Fruit fly (Drosophila melanogaster): ENCODE results near the gene Vps15.

The Vps15 gene

dm6 chr3R:9239941-9240400 lies 5.7 kb downstream of the Vps15 start (continued):
- TF ChIP-seq CG15011 (GFP tag; optimal IDR thresholded peaks at IDR 0.05) (no peak), CG7786 (GFP tag; optimal IDR thresholded peaks at IDR 0.05) (no peak), Dfd (GFP tag; optimal IDR thresholded peaks at IDR 0.05) (no peak), CG30020 (tag; optimal IDR thresholded peaks at IDR 0.05) (peak; percentile 50), shn (GFP tag; optimal IDR thresholded peaks at IDR 0.05) (no peak), gro (GFP tag; optimal IDR thresholded peaks at IDR 0.05) (peak; percentile 60), HLHmδ (GFP tag; optimal IDR thresholded peaks at IDR 0.05) (no peak), pb (GFP tag; optimal IDR thresholded peaks at IDR 0.05) (no peak), CG11247 (GFP tag; IDR thresholded peaks at IDR 0.05) (no peak), CG6791 (GFP tag; IDR thresholded peaks at IDR 0.05; ENCODE audit: partially characterized antibody) (peak; percentile 86), CG13424 (tag; optimal IDR thresholded peaks at IDR 0.05) (no peak), CG17385 (GFP tag; optimal IDR thresholded peaks at IDR 0.05) (peak; percentile 99), MESR4 (GFP tag; optimal IDR thresholded peaks at IDR 0.05) (peak; percentile 83), Scr (GFP tag; IDR thresholded peaks at IDR 0.05; ENCODE audit: partially characterized antibody) (peak; percentile 80), trh (GFP tag; optimal IDR thresholded peaks at IDR 0.05) (no peak), bab2 (GFP tag; optimal IDR thresholded peaks at IDR 0.05) (no peak), E2f2 (GFP tag; IDR thresholded peaks at IDR 0.05) (peak; percentile 87), CG12236 (GFP tag; optimal IDR thresholded peaks at IDR 0.05) (no peak), lov (optimal IDR thresholded peaks at IDR 0.05) (no peak), lov (GFP tag; IDR thresholded peaks at IDR 0.05) (no peak), CG18619 (GFP tag; optimal IDR thresholded peaks at IDR 0.05) (no peak), grn (GFP tag; optimal IDR thresholded peaks at IDR 0.05) (no peak), tup (GFP tag; optimal IDR thresholded peaks at IDR 0.05) (no peak), al (GFP tag; IDR thresholded peaks at IDR 0.05) (no peak), zfh2 (GFP tag; optimal IDR thresholded peaks at IDR 0.05) (no peak), wor (GFP tag; IDR thresholded peaks at IDR 0.05) (no peak), crol (GFP tag; IDR thresholded peaks at IDR 0.05) (no peak), CG10267 (tag; optimal IDR thresholded peaks at IDR 0.05) (peak; percentile 66), CG7271 (tag; optimal IDR thresholded peaks at IDR 0.05) (peak; percentile 27), CG1603 (tag; optimal IDR thresholded peaks at IDR 0.05) (peak; percentile 59), CG15514 (GFP tag; optimal IDR thresholded peaks at IDR 0.05) (peak; percentile 55), nerfin-1 (tag; optimal IDR thresholded peaks at IDR 0.05) (peak; percentile 21), CG2202 (tag; optimal IDR thresholded peaks at IDR 0.05) (no peak), Rfx (GFP tag; IDR thresholded peaks at IDR 0.05) (no peak), CG12744 (GFP tag; optimal IDR thresholded peaks at IDR 0.05) (no peak), D19A (tag; optimal IDR thresholded peaks at IDR 0.05) (peak; percentile 66), HLH54F (GFP tag; optimal IDR thresholded peaks at IDR 0.05) (no peak), gcm2 (GFP tag; optimal IDR thresholded peaks at IDR 0.05) (no peak), pfk (GFP tag; optimal IDR thresholded peaks at IDR 0.05) (no peak), ewg (GFP tag; optimal IDR thresholded peaks at IDR 0.05) (peak; percentile 69), Ssrp (tag; optimal IDR thresholded peaks at IDR 0.05) (no peak), stwl (tag; optimal IDR thresholded peaks at IDR 0.05) (peak; percentile 88), Doc3 (GFP tag; IDR thresholded peaks at IDR 0.05; ENCODE audit: partially characterized antibody) (peak; percentile 70), CG6683 (GFP tag; optimal IDR thresholded peaks at IDR 0.05) (no peak), YL-1 (GFP tag; optimal IDR thresholded peaks at IDR 0.05) (peak; percentile 94), CG2120 (GFP tag; optimal IDR thresholded peaks at IDR 0.05) (peak; percentile 9), Stat92E (GFP tag; optimal IDR thresholded peaks at IDR 0.05) (peak in 1 of 3 experiments; percentile 66), Med (GFP tag) (peak; percentile 35), CG4360 (GFP tag; IDR thresholded peaks at IDR 0.05) (no peak), Sin3A (optimal IDR thresholded peaks at IDR 0.05) (peak; percentile 8), CG8924 (tag; optimal IDR thresholded peaks at IDR 0.05) (peak; percentile 22)

Data from whole organism, embryonic.